Worm (Caenorhabditis elegans) whole organism, early embryonic: ENCODE measurements around the gene srx-47.

Experiments used
- ama-1 ChIP-seq: fragments of 150-350 bp; optimal IDR thresholded peaks from 2 replicates; lab custom pipeline; 2014
- ceh-13 ChIP-seq: fragments of 200-800 bp; sonication (Bioruptor generic); optimal IDR thresholded peaks from 2 replicates; lab custom pipeline; 2018; ENCODE audit warnings: mild to moderate bottlenecking, missing genetic modification characterization, missing compliant biosample characterization
- flt-1 ChIP-seq: fragments of 200-800 bp; sonication (Bioruptor generic); IDR thresholded peaks from 2 replicates; pipeline ENCODE4 v1.3.6; 2022; ENCODE audit warnings: missing genetic modification characterization, missing compliant biosample characterization
- sea-1 ChIP-seq: fragments of 200-800 bp; sonication (Bioruptor generic); conservative IDR thresholded peaks from 2 replicates; pipeline ENCODE4 v1.3.6; 2022; ENCODE audit warnings: missing genetic modification characterization, missing compliant biosample characterization

DNA sequence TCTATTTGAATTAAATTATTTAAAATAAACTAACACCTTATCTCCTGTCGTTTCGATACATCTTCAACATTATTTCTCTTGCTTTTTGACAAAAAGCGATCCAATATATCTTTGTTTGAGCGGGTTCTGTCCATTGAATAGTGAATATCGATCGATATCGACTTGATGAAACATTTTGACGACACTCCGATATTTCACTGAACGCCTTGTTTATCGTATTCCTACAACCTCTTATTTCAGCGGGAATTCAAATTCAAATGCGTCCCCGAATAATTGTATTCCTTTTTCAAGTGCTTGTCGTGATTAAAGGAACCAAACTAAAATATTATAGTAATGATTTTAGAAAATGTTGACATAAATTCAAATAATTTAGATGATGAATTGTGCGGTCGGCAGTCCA is 3.0 kb upstream of the srx-47 start, which contains the start of the genes K07B1.7 and try-5:
- no peak for TF ChIP-seq flt-1 (GFP tag; lab: Robert Waterston, UW)
- no peak for TF ChIP-seq ceh-13 (GFP tag; lab: Kevin White, UChicago)
- TF ChIP-seq sea-1 (GFP tag; lab: Robert Waterston, UW) = no peak
- TF ChIP-seq ama-1 (lab: Kevin White, UChicago) = no peak
